Worm (Caenorhabditis elegans) whole organism, L4/young adult: ENCODE measurements around the gene fbxb-34.

Source experiments
- W03F9.2 ChIP-seq: fragments of 150-350 bp; optimal IDR thresholded peaks from 2 replicates; lab custom pipeline; 2014; ENCODE audit warnings: missing biosample characterization, missing genetic modification characterization
- dao-5 ChIP-seq: sonication (generic microtip); optimal IDR thresholded peaks from 2 replicates; lab custom pipeline; 2016; ENCODE audit warnings: missing genotype, missing genetic modification characterization, moderate library complexity, missing compliant biosample characterization
- him-1 ChIP-seq: sonication (generic microtip); optimal IDR thresholded peaks from 2 replicates; lab custom pipeline; 2016; ENCODE audit warnings: missing genotype, missing genetic modification reagents, missing genetic modification characterization, missing compliant biosample characterization

DNA sequence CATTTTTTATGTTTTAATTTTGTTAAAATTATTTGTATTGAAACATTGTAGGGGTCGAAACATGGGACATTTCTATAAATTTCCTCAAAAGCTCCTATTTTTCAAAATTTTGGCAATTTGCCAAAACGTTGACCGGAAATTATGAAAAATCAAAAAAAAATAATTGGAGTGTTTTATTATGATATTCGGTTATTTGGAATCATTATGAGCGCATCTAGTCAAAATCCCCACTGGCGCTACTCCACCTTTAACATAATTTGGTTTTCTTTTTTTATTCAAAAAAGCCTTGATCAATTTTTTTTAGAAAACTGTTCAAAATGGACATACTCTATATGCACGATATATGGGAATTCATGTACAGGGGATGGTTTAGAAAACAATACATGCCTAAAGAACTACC, 17.6 kb downstream of the fbxb-34 start, which contains the start of gene W04H10.2:
- TF ChIP-seq dao-5 (tag; lab: Kevin White, UChicago) (no peak), him-1 (tag; lab: Kevin White, UChicago) (no peak), W03F9.2 (tag; lab: Kevin White, UChicago) (no peak)
